Worm (Caenorhabditis elegans) whole organism, L4/young adult: ENCODE measurements around the gene pho-12.

Experiments
- W03F9.2 ChIP-seq: fragments of 150-350 bp; optimal IDR thresholded peaks from 2 replicates; lab custom pipeline; 2014; ENCODE audit warnings: missing biosample characterization, missing genetic modification characterization
- him-1 ChIP-seq: sonication (generic microtip); optimal IDR thresholded peaks from 2 replicates; lab custom pipeline; 2016; ENCODE audit warnings: missing genotype, missing genetic modification reagents, missing genetic modification characterization, missing compliant biosample characterization

DNA sequence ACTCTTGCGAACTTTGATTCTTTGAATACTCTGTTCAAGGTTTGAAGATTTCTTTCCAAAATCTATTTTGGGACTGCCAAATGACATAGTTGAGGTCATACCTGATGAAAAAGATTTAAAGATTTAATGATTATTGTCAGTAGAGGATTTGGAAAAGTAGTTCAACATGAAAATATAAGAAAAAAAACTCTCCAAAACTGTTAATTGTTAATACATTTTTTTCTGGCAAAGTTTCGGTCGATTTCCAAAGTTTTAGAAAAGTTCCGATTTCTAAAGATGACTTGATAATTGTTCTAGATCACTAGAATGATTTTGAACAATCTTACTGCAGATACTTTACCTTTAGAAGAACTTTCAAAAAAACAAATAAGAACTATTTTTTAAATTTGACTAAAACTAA lies 10.6 kb upstream of the pho-12 start, which contains the start of gene C27A2.7:
- TF ChIP-seq him-1 (tag; lab: Kevin White, UChicago) (no peak), W03F9.2 (no peak)
